In genomic region chr3R:19584818-19585217, dm6 we compare ENCODE assay signal across 4 fruit fly cellular contexts.
TF ChIP-seq lines count a peak whose summit lies in the region.

No protein-coding gene starts in this region.

- TF ChIP-seq CTCF in whole organism, embryonic (GFP tag; optimal IDR thresholded peaks at IDR 0.05; lab: Kevin White, UChicago): peak; percentile 50

TF ChIP-seq in whole organism, embryonic, 481 proteins besides CTCF, POLR2A, EP300 and RAD21 (continues in another document):
- TF ChIP-seq YL-1 (GFP tag; optimal IDR thresholded peaks at IDR 0.05; lab: Kevin White, UChicago) (peak; percentile 93), CG1024 (GFP tag; IDR thresholded peaks at IDR 0.05; lab: Robert Waterston, UW) (peak; percentile 73; the same call in 1 of the 2 replicates), CG1832 (GFP tag; optimal IDR thresholded peaks at IDR 0.05; lab: Kevin White, UChicago) (no peak), CG13624 (GFP tag; optimal IDR thresholded peaks at IDR 0.05; lab: Kevin White, UChicago) (peak; percentile 30), lab (GFP tag; optimal IDR thresholded peaks at IDR 0.05; lab: Kevin White, UChicago) (peak; percentile 89), CoRest (tag; optimal IDR thresholded peaks at IDR 0.05; lab: Kevin White, UChicago) (peak; percentile 81), Lim3 (GFP tag; IDR thresholded peaks at IDR 0.05; lab: Robert Waterston, UW) (peak; percentile 41; the same call in 1 of the 2 replicates), eve (GFP tag; optimal IDR thresholded peaks at IDR 0.05; lab: Kevin White, UChicago) (no peak), CG4328 (GFP tag; optimal IDR thresholded peaks at IDR 0.05; lab: Kevin White, UChicago) (peak; percentile 92), CkIIα-i1 (GFP tag; IDR thresholded peaks at IDR 0.05; lab: Robert Waterston, UW) (no peak), NC2α (GFP tag; optimal IDR thresholded peaks at IDR 0.05; lab: Kevin White, UChicago) (peak; percentile 85), Ssrp (tag; optimal IDR thresholded peaks at IDR 0.05; lab: Kevin White, UChicago) (peak; percentile 31), CG12769 (tag; optimal IDR thresholded peaks at IDR 0.05; lab: Kevin White, UChicago) (no peak), CG11695 (GFP tag; IDR thresholded peaks at IDR 0.05; lab: Robert Waterston, UW) (peak; percentile 60; the same call in 2 of the 3 replicates), CG11398 (GFP tag; optimal IDR thresholded peaks at IDR 0.05; lab: Kevin White, UChicago) (peak; percentile 92), Stat92E (GFP tag; optimal IDR thresholded peaks at IDR 0.05; lab: Kevin White, UChicago) (no peak), CG17829 (tag; optimal IDR thresholded peaks at IDR 0.05; lab: Kevin White, UChicago) (peak; percentile 79), CG12391 (tag; optimal IDR thresholded peaks at IDR 0.05; lab: Kevin White, UChicago) (peak; percentile 75), CG7745 (tag; optimal IDR thresholded peaks at IDR 0.05; lab: Kevin White, UChicago) (peak; percentile 98), Asciz (GFP tag; optimal IDR thresholded peaks at IDR 0.05; lab: Kevin White, UChicago) (peak; percentile 97), yki (optimal IDR thresholded peaks at IDR 0.05; lab: Kevin White, UChicago) (no peak), crp (GFP tag; optimal IDR thresholded peaks at IDR 0.05; lab: Kevin White, UChicago) (peak in 1 of 2 experiments; percentile 6)

TF ChIP-seq in whole organism, prepupa, 60 proteins besides CTCF, POLR2A, EP300 and RAD21:
- TF ChIP-seq vri (GFP tag; optimal IDR thresholded peaks at IDR 0.05; lab: Kevin White, UChicago) (peak; percentile 29), CG3919 (GFP tag; optimal IDR thresholded peaks at IDR 0.05; lab: Kevin White, UChicago) (peak; percentile 26), CG6808 (GFP tag; optimal IDR thresholded peaks at IDR 0.05; lab: Kevin White, UChicago) (peak; percentile 16), esn (GFP tag; optimal IDR thresholded peaks at IDR 0.05; lab: Kevin White, UChicago) (peak; percentile 36), Met (GFP tag; optimal IDR thresholded peaks at IDR 0.05; lab: Kevin White, UChicago) (peak; percentile 31), spab (GFP tag; optimal IDR thresholded peaks at IDR 0.05; lab: Kevin White, UChicago) (peak; percentile 10), Blimp-1 (GFP tag; optimal IDR thresholded peaks at IDR 0.05; lab: Kevin White, UChicago) (peak; percentile 21), Eip93F (GFP tag; optimal IDR thresholded peaks at IDR 0.05; lab: Kevin White, UChicago) (no peak), fkh (GFP tag; optimal IDR thresholded peaks at IDR 0.05; lab: Kevin White, UChicago) (peak; percentile 99), Ets96B (tag; optimal IDR thresholded peaks at IDR 0.05; lab: Kevin White, UChicago) (no peak), net (GFP tag; optimal IDR thresholded peaks at IDR 0.05; lab: Kevin White, UChicago) (peak; percentile 30), Smox (GFP tag; optimal IDR thresholded peaks at IDR 0.05; lab: Kevin White, UChicago) (peak; percentile 14), CG11762 (GFP tag; optimal IDR thresholded peaks at IDR 0.05; lab: Kevin White, UChicago; ENCODE audit: insufficient read depth) (no peak), CG34406 (GFP tag; optimal IDR thresholded peaks at IDR 0.05; lab: Kevin White, UChicago) (peak; percentile 32), ss (GFP tag; optimal IDR thresholded peaks at IDR 0.05; lab: Kevin White, UChicago) (no peak), topi (GFP tag; optimal IDR thresholded peaks at IDR 0.05; lab: Kevin White, UChicago) (peak; percentile 18), svp (GFP tag; lab: Kevin White, UChicago) (peak; percentile 43), Ets21C (GFP tag; optimal IDR thresholded peaks at IDR 0.05; lab: Kevin White, UChicago) (no peak), OdsH (GFP tag; optimal IDR thresholded peaks at IDR 0.05; lab: Kevin White, UChicago) (no peak), CG7368 (GFP tag; optimal IDR thresholded peaks at IDR 0.05; lab: Kevin White, UChicago) (peak; percentile 24), pdm3 (GFP tag; optimal IDR thresholded peaks at IDR 0.05; lab: Kevin White, UChicago) (peak; percentile 4), CG8632 (GFP tag; optimal IDR thresholded peaks at IDR 0.05; lab: Kevin White, UChicago) (peak; percentile 1), CG6854 (GFP tag; optimal IDR thresholded peaks at IDR 0.05; lab: Kevin White, UChicago) (peak; percentile 4)
TF ChIP-seq in whole organism, prepupa: peak in this region for 17.

TF ChIP-seq in whole organism, pupa, 21 proteins besides CTCF, POLR2A, EP300 and RAD21:
- TF ChIP-seq CG9948 (tag; optimal IDR thresholded peaks at IDR 0.05; lab: Kevin White, UChicago) (no peak), Snoo (tag; optimal IDR thresholded peaks at IDR 0.05; lab: Kevin White, UChicago) (peak; percentile 28), CG8301 (tag; optimal IDR thresholded peaks at IDR 0.05; lab: Kevin White, UChicago) (no peak), CG17806 (tag; optimal IDR thresholded peaks at IDR 0.05; lab: Kevin White, UChicago) (no peak), CG13204 (GFP tag; optimal IDR thresholded peaks at IDR 0.05; lab: Kevin White, UChicago) (peak; percentile 28), fd96Ca (GFP tag; IDR thresholded peaks at IDR 0.05; lab: Robert Waterston, UW) (no peak), Ets98B (GFP tag; IDR thresholded peaks at IDR 0.05; lab: Robert Waterston, UW) (no peak), gl (tag; optimal IDR thresholded peaks at IDR 0.05; lab: Kevin White, UChicago) (no peak), CG34367 (tag; optimal IDR thresholded peaks at IDR 0.05; lab: Kevin White, UChicago) (peak; percentile 25)

TF ChIP-seq in whole organism, wandering third instar larva, 38 proteins besides CTCF, POLR2A, EP300 and RAD21:
- TF ChIP-seq tai (GFP tag; optimal IDR thresholded peaks at IDR 0.05; lab: Kevin White, UChicago) (peak; percentile 49), woc (GFP tag; optimal IDR thresholded peaks at IDR 0.05; lab: Kevin White, UChicago) (no peak), Sp1 (GFP tag; optimal IDR thresholded peaks at IDR 0.05; lab: Kevin White, UChicago) (peak; percentile 53), dl (GFP tag; optimal IDR thresholded peaks at IDR 0.05; lab: Kevin White, UChicago; ENCODE audit: insufficient read depth in 1 of 2, partially characterized antibody in 2 of 2) (no peak), br (GFP tag; optimal IDR thresholded peaks at IDR 0.05; lab: Kevin White, UChicago) (peak; percentile 57), jim (GFP tag; optimal IDR thresholded peaks at IDR 0.05; lab: Kevin White, UChicago) (peak; percentile 21), Hr83 (GFP tag; optimal IDR thresholded peaks at IDR 0.05; lab: Kevin White, UChicago; ENCODE audit: poor library complexity, severe bottlenecking) (peak; percentile 93), fru (GFP tag; optimal IDR thresholded peaks at IDR 0.05; lab: Kevin White, UChicago) (peak; percentile 54), sv (GFP tag; optimal IDR thresholded peaks at IDR 0.05; lab: Kevin White, UChicago) (peak; percentile 59), HLH106 (tag; optimal IDR thresholded peaks at IDR 0.05; lab: Kevin White, UChicago) (no peak), psq (GFP tag; optimal IDR thresholded peaks at IDR 0.05; lab: Kevin White, UChicago) (no peak), Hnf4 (GFP tag; optimal IDR thresholded peaks at IDR 0.05; lab: Kevin White, UChicago) (no peak), foxo (GFP tag; optimal IDR thresholded peaks at IDR 0.05; lab: Kevin White, UChicago) (peak in 1 of 2 experiments; percentile 39), Jra (GFP tag; optimal IDR thresholded peaks at IDR 0.05; lab: Kevin White, UChicago) (peak; percentile 37), Mio (GFP tag; optimal IDR thresholded peaks at IDR 0.05; lab: Kevin White, UChicago) (no peak), brk (GFP tag; optimal IDR thresholded peaks at IDR 0.05; lab: Kevin White, UChicago) (peak; percentile 17), Hr78 (GFP tag; optimal IDR thresholded peaks at IDR 0.05; lab: Kevin White, UChicago) (no peak), GATAd (GFP tag; optimal IDR thresholded peaks at IDR 0.05; lab: Kevin White, UChicago) (peak; percentile 14), dmrt93B (GFP tag; optimal IDR thresholded peaks at IDR 0.05; lab: Kevin White, UChicago) (peak; percentile 7), Rel (GFP tag; optimal IDR thresholded peaks at IDR 0.05; lab: Kevin White, UChicago) (no peak), Rel (tag; optimal IDR thresholded peaks at IDR 0.05; lab: Kevin White, UChicago) (no peak), CrebA (GFP tag; optimal IDR thresholded peaks at IDR 0.05; lab: Kevin White, UChicago; ENCODE audit: borderline replicate concordance) (no peak), CG9705 (GFP tag; optimal IDR thresholded peaks at IDR 0.05; lab: Kevin White, UChicago) (peak; percentile 38), OdsH (GFP tag; optimal IDR thresholded peaks at IDR 0.05; lab: Kevin White, UChicago) (peak; percentile 38), rgr (GFP tag; optimal IDR thresholded peaks at IDR 0.05; lab: Kevin White, UChicago) (peak; percentile 73)

Comparison
In these comparisons a context has a peak if more than half of its experiments do, and no peak if none do; other contexts are left out.
1. Of the 7 proteins assayed by ChIP-seq in both whole organism, embryonic and whole organism, prepupa: peak only in whole organism, embryonic: Sox102F; only in whole organism, prepupa: none; in both: Blimp-1 and CG6854; in neither: 4.